Worm (Caenorhabditis elegans) whole organism, late embryonic: ENCODE data around the gene Y73F8A.26.

Source experiments
- C08G9.2 ChIP-seq: sonication (generic microtip); optimal IDR thresholded peaks from 2 replicates; lab custom pipeline; 2016; ENCODE audit warnings: mild to moderate bottlenecking, missing genetic modification characterization, moderate library complexity, missing compliant biosample characterization
- C38D4.7 ChIP-seq: fragments of 200-800 bp; sonication (Bioruptor generic); optimal IDR thresholded peaks from 2 replicates; lab custom pipeline; 2018; ENCODE audit warnings: mild to moderate bottlenecking, missing genetic modification characterization, moderate library complexity, missing compliant biosample characterization
- F13H6.1 ChIP-seq: sonication (generic microtip); optimal IDR thresholded peaks from 2 replicates; lab custom pipeline; 2016; ENCODE audit warnings: missing genetic modification characterization, missing compliant biosample characterization
- K09A11.1 ChIP-seq: sonication (generic microtip); optimal IDR thresholded peaks from 2 replicates; lab custom pipeline; 2017; ENCODE audit warnings: antibody characterized with exemption, mild to moderate bottlenecking, missing genetic modification characterization, missing compliant biosample characterization; ENCODE audit not compliant: insufficient read depth
- T23F11.4 ChIP-seq: fragments of 200-800 bp; sonication (Bioruptor generic); optimal IDR thresholded peaks from 2 replicates; lab custom pipeline; 2018; ENCODE audit warnings: mild to moderate bottlenecking, missing genetic modification characterization, missing compliant biosample characterization
- ceh-14 ChIP-seq: sonication (generic microtip); optimal IDR thresholded peaks from 2 replicates; lab custom pipeline; 2016; ENCODE audit warnings: missing genotype, missing genetic modification characterization, missing compliant biosample characterization
- ceh-2 ChIP-seq: sonication (generic microtip); optimal IDR thresholded peaks from 2 replicates; lab custom pipeline; 2016; ENCODE audit warnings: missing genotype, missing genetic modification characterization, missing compliant biosample characterization
- ceh-30 ChIP-seq: fragments of 150-350 bp; optimal IDR thresholded peaks from 2 replicates; lab custom pipeline; 2014; ENCODE audit warnings: missing biosample characterization, missing genetic modification characterization
- ceh-31 ChIP-seq: sonication (generic microtip); optimal IDR thresholded peaks from 2 replicates; lab custom pipeline; 2016; ENCODE audit warnings: missing genetic modification characterization, missing compliant biosample characterization
- ceh-34 ChIP-seq: sonication (generic microtip); optimal IDR thresholded peaks from 2 replicates; lab custom pipeline; 2016; ENCODE audit warnings: mild to moderate bottlenecking, missing genetic modification characterization, missing compliant biosample characterization
- ceh-6 ChIP-seq: fragments of 200-800 bp; sonication (Bioruptor generic); optimal IDR thresholded peaks from 2 replicates; lab custom pipeline; 2018; ENCODE audit warnings: mild to moderate bottlenecking, missing genetic modification characterization, missing compliant biosample characterization
- dmd-4 ChIP-seq: sonication (generic microtip); optimal IDR thresholded peaks from 2 replicates; lab custom pipeline; 2016; ENCODE audit warnings: borderline replicate concordance, missing genetic modification characterization, missing compliant biosample characterization
- dve-1 ChIP-seq: sonication (generic microtip); optimal IDR thresholded peaks from 2 replicates; lab custom pipeline; 2017; ENCODE audit warnings: antibody characterized with exemption, mild to moderate bottlenecking, missing genetic modification characterization, missing compliant biosample characterization
- elt-2 ChIP-seq: sonication (generic microtip); optimal IDR thresholded peaks from 2 replicates; lab custom pipeline; 2016; ENCODE audit warnings: missing genetic modification reagents, missing genetic modification characterization, missing compliant biosample characterization
- ets-4 ChIP-seq: sonication (generic microtip); optimal IDR thresholded peaks from 2 replicates; lab custom pipeline; 2016; ENCODE audit warnings: missing genetic modification characterization, missing compliant biosample characterization
- eyg-1 ChIP-seq: sonication (generic microtip); optimal IDR thresholded peaks from 2 replicates; lab custom pipeline; 2016; ENCODE audit warnings: missing genotype, missing genetic modification characterization, missing compliant biosample characterization
- fkh-6 ChIP-seq: sonication (generic microtip); optimal IDR thresholded peaks from 2 replicates; lab custom pipeline; 2016; ENCODE audit warnings: missing genetic modification characterization, missing compliant biosample characterization
- gmeb-2 ChIP-seq: sonication (generic microtip); optimal IDR thresholded peaks from 2 replicates; lab custom pipeline; 2016; ENCODE audit warnings: missing genetic modification characterization, inconsistent platforms, missing compliant biosample characterization
- lim-6 ChIP-seq: sonication (generic microtip); optimal IDR thresholded peaks from 2 replicates; lab custom pipeline; 2016; ENCODE audit warnings: missing genetic modification characterization, missing compliant biosample characterization
- lin-11 ChIP-seq: fragments of 200-800 bp; sonication (Bioruptor generic); optimal IDR thresholded peaks from 2 replicates; lab custom pipeline; 2018; ENCODE audit warnings: mild to moderate bottlenecking, missing genetic modification characterization, missing compliant biosample characterization
- nfya-1 ChIP-seq: sonication (generic microtip); optimal IDR thresholded peaks from 2 replicates; lab custom pipeline; 2017; ENCODE audit warnings: missing genetic modification characterization, mild to moderate bottlenecking, missing compliant biosample characterization, antibody characterized with exemption, moderate library complexity
- nhr-11 ChIP-seq: fragments of 150-350 bp; optimal IDR thresholded peaks from 2 replicates; lab custom pipeline; 2014; ENCODE audit warnings: missing biosample characterization, missing genetic modification characterization
- pax-1 ChIP-seq: fragments of 150-350 bp; optimal IDR thresholded peaks from 2 replicates; lab custom pipeline; 2014; ENCODE audit warnings: missing biosample characterization, missing genetic modification characterization
- pha-2 ChIP-seq: sonication (generic microtip); optimal IDR thresholded peaks from 2 replicates; lab custom pipeline; 2017; ENCODE audit warnings: mild to moderate bottlenecking, missing genetic modification characterization, missing compliant biosample characterization
- pqm-1 ChIP-seq: sonication (generic microtip); optimal IDR thresholded peaks from 2 replicates; lab custom pipeline; 2016; ENCODE audit warnings: missing genetic modification characterization, missing compliant biosample characterization
- pros-1 ChIP-seq: fragments of 150-350 bp; optimal IDR thresholded peaks from 2 replicates; lab custom pipeline; 2014; ENCODE audit warnings: missing biosample characterization, missing genetic modification reagents, missing genetic modification characterization
- rnt-1 ChIP-seq: sonication (generic microtip); optimal IDR thresholded peaks from 2 replicates; lab custom pipeline; 2016; ENCODE audit warnings: missing genetic modification characterization, missing compliant biosample characterization
- sox-4 ChIP-seq: sonication (generic microtip); optimal IDR thresholded peaks from 2 replicates; lab custom pipeline; 2017; ENCODE audit warnings: mild to moderate bottlenecking, missing genetic modification characterization, inconsistent platforms, missing compliant biosample characterization
- syd-9 ChIP-seq: sonication (generic microtip); optimal IDR thresholded peaks from 2 replicates; lab custom pipeline; 2016; ENCODE audit warnings: mild to moderate bottlenecking, missing genetic modification characterization, moderate library complexity, missing compliant biosample characterization
- tbx-2 ChIP-seq: sonication (generic microtip); optimal IDR thresholded peaks from 2 replicates; lab custom pipeline; 2016; ENCODE audit warnings: missing genetic modification characterization, missing compliant biosample characterization
- unc-3 ChIP-seq, 2 experiments: fragments of 200-800 bp in 1 of 2; sonication (Bioruptor generic) in 1 of 2; sonication (generic microtip) in 1 of 2; conservative IDR thresholded peaks in 1 of 2; optimal IDR thresholded peaks in 1 of 2; 2 replicates each; pipeline versions ENCODE4 v1.3.6 to Lab custom; 2016 to 2022; ENCODE audit warnings: missing compliant biosample characterization in 2 of 2, missing genetic modification characterization in 2 of 2, missing genetic modification reagents in 1 of 2
- unc-42 ChIP-seq: sonication (generic microtip); optimal IDR thresholded peaks from 2 replicates; lab custom pipeline; 2016; ENCODE audit warnings: missing genotype, missing genetic modification characterization, missing compliant biosample characterization
- unc-55 ChIP-seq: sonication (generic microtip); optimal IDR thresholded peaks from 2 replicates; lab custom pipeline; 2017; ENCODE audit warnings: missing biosample characterization, missing genetic modification reagents, missing genetic modification characterization
- unc-86 ChIP-seq: sonication (generic microtip); optimal IDR thresholded peaks from 2 replicates; lab custom pipeline; 2016; ENCODE audit warnings: missing genetic modification characterization, missing compliant biosample characterization
- zip-5 ChIP-seq: sonication (generic microtip); optimal IDR thresholded peaks from 2 replicates; lab custom pipeline; 2016; ENCODE audit warnings: missing genetic modification characterization, missing compliant biosample characterization
- ztf-16 ChIP-seq: sonication (generic microtip); optimal IDR thresholded peaks from 2 replicates; lab custom pipeline; 2017; ENCODE audit warnings: missing genetic modification characterization, missing compliant biosample characterization

Y73F8A.26 gene

ce11 chrIV:15471430-15471829, 2.0 kb upstream of the Y73F8A.26 start, which contains the start of gene ntl-11 (continued):
- TF ChIP-seq F13H6.1 (tag; lab: Kevin White, UChicago) (peak; percentile 12), ets-4 (tag; lab: Kevin White, UChicago) (no peak), unc-3 (GFP tag; conservative IDR thresholded peaks at IDR 0.05; lab: Robert Waterston, UW) (no peak), unc-3 (tag; optimal IDR thresholded peaks at IDR 0.05; lab: Kevin White, UChicago) (peak; percentile 34), ceh-2 (tag; lab: Kevin White, UChicago) (peak; percentile 15), unc-86 (tag; lab: Kevin White, UChicago) (peak; percentile 71), tbx-2 (tag; lab: Kevin White, UChicago) (peak; percentile 71), K09A11.1 (tag; lab: Kevin White, UChicago) (peak; percentile 30), pqm-1 (no peak), ceh-6 (GFP tag; lab: Kevin White, UChicago) (no peak), fkh-6 (no peak), gmeb-2 (tag; lab: Kevin White, UChicago) (no peak), sox-4 (no peak), C08G9.2 (tag; lab: Kevin White, UChicago) (no peak), syd-9 (tag; lab: Kevin White, UChicago) (no peak), ceh-31 (tag; lab: Kevin White, UChicago) (peak; percentile 56)
- TF ChIP-seq, all 69 proteins: peak for 25

- TF ChIP-seq elt-2 (tag; lab: Kevin White, UChicago) (peak; percentile 60), T23F11.4 (GFP tag; lab: Kevin White, UChicago) (no peak), sox-4 (no peak), ceh-14 (tag; lab: Kevin White, UChicago) (peak; percentile 33), ceh-6 (GFP tag; lab: Kevin White, UChicago) (no peak), lin-11 (tag; lab: Kevin White, UChicago) (no peak), tbx-2 (tag; lab: Kevin White, UChicago) (peak; percentile 45), ceh-34 (tag; lab: Kevin White, UChicago) (peak; percentile 3), dve-1 (tag; lab: Kevin White, UChicago) (peak; percentile 39), pax-1 (tag; lab: Kevin White, UChicago) (peak; percentile 19), ztf-16 (tag; lab: Kevin White, UChicago) (peak; percentile 40), zip-5 (tag; lab: Kevin White, UChicago) (no peak), nfya-1 (peak; percentile 76), pha-2 (tag; lab: Kevin White, UChicago) (peak; percentile 1), ceh-30 (tag; lab: Kevin White, UChicago) (no peak), pqm-1 (no peak), unc-42 (tag; lab: Kevin White, UChicago) (peak; percentile 38), dmd-4 (tag; lab: Kevin White, UChicago) (no peak)
Measured at ce11 chrIV:15472387-15472859, 1.0 kb upstream of the Y73F8A.26 start, which contains the start of gene Y73F8A.27. TSS of gene Y73F8A.27 (plus strand) at chrIV:15472809.

ce11 chrIV:15475829-15476228, 2.4 kb downstream of the Y73F8A.26 start:
- TF ChIP-seq C08G9.2 (tag; lab: Kevin White, UChicago) (no peak), rnt-1 (tag; lab: Kevin White, UChicago) (no peak), lim-6 (tag; lab: Kevin White, UChicago) (no peak), eyg-1 (tag; lab: Kevin White, UChicago) (no peak), unc-55 (GFP tag; lab: Kevin White, UChicago) (no peak), C38D4.7 (no peak), nhr-11 (tag; lab: Kevin White, UChicago) (no peak)
- TF ChIP-seq, all 69 proteins: peak for 0

ce11 chrIV:15476369-15476768, 2.9 kb downstream of the Y73F8A.26 start:
- TF ChIP-seq eyg-1 (tag; lab: Kevin White, UChicago) = no peak
- no peak for TF ChIP-seq pros-1 (tag; lab: Kevin White, UChicago)
